Worm (Caenorhabditis elegans): Measurements from ENCODE around the gene C04G6.4.

The C04G6.4 gene

ce11 chrII:5048185-5048795, 35.0 kb downstream of the C04G6.4 start (continued):
- no peak for TF ChIP-seq egl-13 (tag; optimal IDR thresholded peaks at IDR 0.05)
- TF ChIP-seq grh-1 (GFP tag; IDR thresholded peaks at IDR 0.05) = no peak
- TF ChIP-seq ama-1 (optimal IDR thresholded peaks at IDR 0.05) = no peak
- no peak for TF ChIP-seq nhr-19 (GFP tag; conservative IDR thresholded peaks at IDR 0.05)
- TF ChIP-seq dsc-1 (tag; optimal IDR thresholded peaks at IDR 0.05) = no peak

- TF ChIP-seq lin-15B (tag; optimal IDR thresholded peaks at IDR 0.05) = no peak
- peak; percentile 15 for TF ChIP-seq skn-1 (tag; optimal IDR thresholded peaks at IDR 0.05)
- TF ChIP-seq jun-1 (tag; optimal IDR thresholded peaks at IDR 0.05) = no peak
- peak; percentile 59 for TF ChIP-seq lin-14 (GFP tag; optimal IDR thresholded peaks at IDR 0.05)
- TF ChIP-seq lsy-2 (tag; optimal IDR thresholded peaks at IDR 0.05) = peak in 1 of 2 experiments; percentile 29
- TF ChIP-seq lin-35 (GFP tag; optimal IDR thresholded peaks at IDR 0.05) = peak; percentile 12 to 14
- TF ChIP-seq dsc-1 (tag; optimal IDR thresholded peaks at IDR 0.05) = no peak
- TF ChIP-seq snu-23 (GFP tag; optimal IDR thresholded peaks at IDR 0.05) = peak; percentile 37
- peak; percentile 44 for TF ChIP-seq mep-1 (tag; optimal IDR thresholded peaks at IDR 0.05)
- TF ChIP-seq rnt-1 (tag; optimal IDR thresholded peaks at IDR 0.05) = peak; percentile 38
- TF ChIP-seq blmp-1 (tag; optimal IDR thresholded peaks at IDR 0.05) = peak; percentile 29
- TF ChIP-seq nhr-28 (tag; optimal IDR thresholded peaks at IDR 0.05) = no peak
- TF ChIP-seq efl-1 (optimal IDR thresholded peaks at IDR 0.05) = peak; percentile 16 to 51
- TF ChIP-seq efl-1 (GFP tag; optimal IDR thresholded peaks at IDR 0.05 in 1 of 2) = peak; percentile 10 to 86
- TF ChIP-seq nhr-85 (tag) = peak; percentile 57
- peak in 1 of 2 experiments; percentile 6 for TF ChIP-seq mdl-1 (tag; optimal IDR thresholded peaks at IDR 0.05)
- TF ChIP-seq mab-9 (GFP tag; IDR thresholded peaks at IDR 0.05) = no peak
- TF ChIP-seq fkh-8 (tag; optimal IDR thresholded peaks at IDR 0.05) = no peak
- no peak for TF ChIP-seq dpl-1 (GFP tag; optimal IDR thresholded peaks at IDR 0.05)
Measured at ce11 chrII:5047279-5047678, 36.0 kb downstream of the C04G6.4 start.

- TF ChIP-seq fkh-10 (GFP tag; optimal IDR thresholded peaks at IDR 0.05) (peak; percentile 87), lin-15B (tag; optimal IDR thresholded peaks at IDR 0.05) (no peak), nhr-90 (tag; optimal IDR thresholded peaks at IDR 0.05; ENCODE audit: poor library complexity) (no peak), lin-14 (GFP tag; optimal IDR thresholded peaks at IDR 0.05) (peak; percentile 58)
Measured at ce11 chrII:5046209-5047200, 36.7 kb downstream of the C04G6.4 start.

- TF ChIP-seq nhr-71 (tag; optimal IDR thresholded peaks at IDR 0.05) (peak; percentile 14), ceh-82 (tag; optimal IDR thresholded peaks at IDR 0.05) (peak in 1 of 3 experiments; percentile 47), lsy-2 (tag; optimal IDR thresholded peaks at IDR 0.05) (peak in 1 of 2 experiments; percentile 28), lin-14 (GFP tag; optimal IDR thresholded peaks at IDR 0.05) (peak; percentile 78), fkh-8 (tag; optimal IDR thresholded peaks at IDR 0.05) (peak; percentile 36), sup-37 (GFP tag; optimal IDR thresholded peaks at IDR 0.05) (no peak), fkh-10 (GFP tag; optimal IDR thresholded peaks at IDR 0.05) (peak; percentile 63), snu-23 (GFP tag; optimal IDR thresholded peaks at IDR 0.05) (peak; percentile 8), nhr-85 (tag) (no peak), mef-2 (tag; optimal IDR thresholded peaks at IDR 0.05) (no peak), efl-1 (optimal IDR thresholded peaks at IDR 0.05) (no peak), efl-1 (GFP tag; optimal IDR thresholded peaks at IDR 0.05 in 1 of 2) (peak in 1 of 2 experiments; percentile 62), unc-86 (tag; optimal IDR thresholded peaks at IDR 0.05) (peak; percentile 57), aly-2 (tag; optimal IDR thresholded peaks at IDR 0.05) (no peak), mep-1 (tag; optimal IDR thresholded peaks at IDR 0.05) (peak; percentile 8)
Measured at ce11 chrII:5042381-5042930, 40.8 kb downstream of the C04G6.4 start.
